Fruit fly (Drosophila melanogaster): ENCODE measurements around the gene TfIIB.

TfIIB gene

dm6 chr2L:10403803-10404315 lies 27.3 kb upstream of the TfIIB start:
- TF ChIP-seq ovo (GFP tag; optimal IDR thresholded peaks at IDR 0.05) (no peak), kay (GFP tag; ENCODE audit: borderline replicate concordance) (peak; percentile 86), Mnt (GFP tag; optimal IDR thresholded peaks at IDR 0.05) (no peak), cic (GFP tag; optimal IDR thresholded peaks at IDR 0.05) (no peak), bab1 (GFP tag; optimal IDR thresholded peaks at IDR 0.05) (peak; percentile 39), Crg-1 (GFP tag; optimal IDR thresholded peaks at IDR 0.05) (no peak)

- TF ChIP-seq Crg-1 (GFP tag; optimal IDR thresholded peaks at IDR 0.05) (no peak), CG12768 (GFP tag; optimal IDR thresholded peaks at IDR 0.05) (no peak)
Observed at dm6 chr2L:10405008-10405654, 26.0 kb upstream of the TfIIB start, which contains the start of the genes CG17768, LSm-4 and Ir31a. CG17768 (minus strand) TSS chr2L:10405203. LSm-4 (minus strand) TSS chr2L:10405203. Ir31a (plus strand) TSS chr2L:10405565.

- TF ChIP-seq tj (GFP tag; optimal IDR thresholded peaks at IDR 0.05): peak; percentile 53
- TF ChIP-seq CG11617 (GFP tag; optimal IDR thresholded peaks at IDR 0.05): peak; percentile 86
- TF ChIP-seq bab1 (GFP tag; optimal IDR thresholded peaks at IDR 0.05): peak; percentile 73
- TF ChIP-seq cnc (optimal IDR thresholded peaks at IDR 0.05): no peak
- peak; percentile 59 for TF ChIP-seq CG33017 (tag; optimal IDR thresholded peaks at IDR 0.05)
- TF ChIP-seq pad (GFP tag; optimal IDR thresholded peaks at IDR 0.05): peak; percentile 64
- TF ChIP-seq kay (GFP tag; ENCODE audit: borderline replicate concordance): peak; percentile 54
- peak; percentile 80 for TF ChIP-seq CG7045 (GFP tag; optimal IDR thresholded peaks at IDR 0.05)
- peak; percentile 60 for TF ChIP-seq CG14711 (tag; optimal IDR thresholded peaks at IDR 0.05)
- TF ChIP-seq Mnt (GFP tag; optimal IDR thresholded peaks at IDR 0.05): peak; percentile 90
- TF ChIP-seq ovo (GFP tag; optimal IDR thresholded peaks at IDR 0.05): no peak
- peak; percentile 87 for TF ChIP-seq CG7101 (tag; optimal IDR thresholded peaks at IDR 0.05)
- TF ChIP-seq CG1620 (GFP tag; optimal IDR thresholded peaks at IDR 0.05): peak; percentile 83
- TF ChIP-seq cic (GFP tag; optimal IDR thresholded peaks at IDR 0.05): no peak
- no peak for TF ChIP-seq toe (GFP tag; optimal IDR thresholded peaks at IDR 0.05)
- peak; percentile 74 for TF ChIP-seq Clk (GFP tag; optimal IDR thresholded peaks at IDR 0.05)
- peak; percentile 80 for TF ChIP-seq CG12768 (GFP tag; optimal IDR thresholded peaks at IDR 0.05)
- TF ChIP-seq Hr96 (GFP tag; optimal IDR thresholded peaks at IDR 0.05): no peak
- TF ChIP-seq Crg-1 (GFP tag; optimal IDR thresholded peaks at IDR 0.05): peak; percentile 83
- TF ChIP-seq CG5204 (GFP tag; optimal IDR thresholded peaks at IDR 0.05): no peak
Observed at dm6 chr2L:10408122-10408576, 23.0 kb upstream of the TfIIB start, which contains the start of the genes Ip259 and RpS27A. Ip259 (plus strand) TSS chr2L:10408352. RpS27A (plus strand) TSS chr2L:10408352.

dm6 chr2L:10413251-10414127 lies 17.6 kb upstream of the TfIIB start, which contains the start of the genes CG5355 and Klp31E:
CG5355 (minus strand) TSS chr2L:10413463.
Klp31E (plus strand) TSS chr2L:10414017.
- TF ChIP-seq bab1 (GFP tag; optimal IDR thresholded peaks at IDR 0.05) (no peak), toe (GFP tag; optimal IDR thresholded peaks at IDR 0.05) (no peak), CG12768 (GFP tag; optimal IDR thresholded peaks at IDR 0.05) (peak; percentile 61), cic (GFP tag; optimal IDR thresholded peaks at IDR 0.05) (no peak), ovo (GFP tag; optimal IDR thresholded peaks at IDR 0.05) (no peak), Crg-1 (GFP tag; optimal IDR thresholded peaks at IDR 0.05) (no peak), CG33017 (tag; optimal IDR thresholded peaks at IDR 0.05) (peak; percentile 41), Hr96 (GFP tag; optimal IDR thresholded peaks at IDR 0.05) (no peak), CG1620 (GFP tag; optimal IDR thresholded peaks at IDR 0.05) (peak; percentile 46), cnc (optimal IDR thresholded peaks at IDR 0.05) (peak in 1 of 2 experiments; percentile 37), Mnt (GFP tag; optimal IDR thresholded peaks at IDR 0.05) (peak; percentile 33), kay (GFP tag; ENCODE audit: borderline replicate concordance) (no peak), Clk (GFP tag; optimal IDR thresholded peaks at IDR 0.05) (peak; percentile 31), pad (GFP tag; optimal IDR thresholded peaks at IDR 0.05) (peak; percentile 52), CG14711 (tag; optimal IDR thresholded peaks at IDR 0.05) (peak; percentile 47), CG7045 (GFP tag; optimal IDR thresholded peaks at IDR 0.05) (peak; percentile 64), CG11617 (GFP tag; optimal IDR thresholded peaks at IDR 0.05) (peak; percentile 78), CG5204 (GFP tag; optimal IDR thresholded peaks at IDR 0.05) (no peak), tj (GFP tag; optimal IDR thresholded peaks at IDR 0.05) (peak; percentile 39), CG7101 (tag; optimal IDR thresholded peaks at IDR 0.05) (peak; percentile 60)

dm6 chr2L:10418981-10419380 lies 12.2 kb upstream of the TfIIB start, which contains the start of gene RfC3:
RfC3 (plus strand) TSS chr2L:10419190.
- TF ChIP-seq Mnt (GFP tag; optimal IDR thresholded peaks at IDR 0.05): peak; percentile 16
- no peak for TF ChIP-seq CG14711 (tag; optimal IDR thresholded peaks at IDR 0.05)
- TF ChIP-seq kay (GFP tag; ENCODE audit: borderline replicate concordance): peak; percentile 94
- TF ChIP-seq cic (GFP tag; optimal IDR thresholded peaks at IDR 0.05): no peak
- no peak for TF ChIP-seq CG12768 (GFP tag; optimal IDR thresholded peaks at IDR 0.05)
- TF ChIP-seq tj (GFP tag; optimal IDR thresholded peaks at IDR 0.05): no peak
- no peak for TF ChIP-seq bab1 (GFP tag; optimal IDR thresholded peaks at IDR 0.05)
- no peak for TF ChIP-seq Crg-1 (GFP tag; optimal IDR thresholded peaks at IDR 0.05)

All from whole organism, adult.